Fruit fly (Drosophila melanogaster) whole organism, adult: ENCODE results near the gene CG6912.

Experiments used
- CG11617 ChIP-seq: fragments of 200-800 bp; sonication (Bioruptor generic); optimal IDR thresholded peaks from 2 replicates; lab custom pipeline; 2017; ENCODE audit warnings: mild to moderate bottlenecking, missing biosample characterization, missing genetic modification reagents, missing genetic modification characterization
- CG12768 ChIP-seq: fragments of 200-800 bp; sonication (Bioruptor generic); optimal IDR thresholded peaks from 2 replicates; lab custom pipeline; 2017; ENCODE audit warnings: missing biosample characterization, missing genetic modification characterization, mild to moderate bottlenecking, moderate library complexity, missing genetic modification reagents
- CG14711 ChIP-seq: fragments of 200-800 bp; sonication (Bioruptor generic); optimal IDR thresholded peaks from 2 replicates; lab custom pipeline; 2018; ENCODE audit warnings: missing biosample characterization, mild to moderate bottlenecking, missing genetic modification characterization, moderate library complexity
- CG1620 ChIP-seq: fragments of 200-800 bp; sonication (Bioruptor generic); optimal IDR thresholded peaks from 2 replicates; lab custom pipeline; 2016; ENCODE audit warnings: missing biosample characterization, missing genetic modification characterization
- CG33017 ChIP-seq: fragments of 200-800 bp; sonication (Bioruptor generic); optimal IDR thresholded peaks from 2 replicates; lab custom pipeline; 2018; ENCODE audit warnings: missing biosample characterization, mild to moderate bottlenecking, missing genetic modification characterization, moderate library complexity
- CG5204 ChIP-seq: fragments of 200-800 bp; sonication (Bioruptor generic); optimal IDR thresholded peaks from 2 replicates; lab custom pipeline; 2016; ENCODE audit warnings: missing biosample characterization, missing genetic modification characterization
- CG7045 ChIP-seq: fragments of 200-800 bp; sonication (Bioruptor generic); optimal IDR thresholded peaks from 2 replicates; lab custom pipeline; 2017; ENCODE audit warnings: missing biosample characterization, mild to moderate bottlenecking, missing genetic modification characterization
- CG7101 ChIP-seq: fragments of 200-800 bp; sonication (Bioruptor generic); optimal IDR thresholded peaks from 2 replicates; lab custom pipeline; 2018; ENCODE audit warnings: missing biosample characterization, mild to moderate bottlenecking, missing genetic modification characterization, moderate library complexity
- Clk ChIP-seq: fragments of 200-800 bp; sonication (Bioruptor generic); optimal IDR thresholded peaks from 2 replicates; lab custom pipeline; 2017; ENCODE audit warnings: missing biosample characterization, missing genetic modification characterization
- Hr96 ChIP-seq: fragments of 200-800 bp; sonication (Bioruptor generic); optimal IDR thresholded peaks from 2 replicates; lab custom pipeline; 2016; ENCODE audit warnings: missing biosample characterization, missing genetic modification characterization
- kay ChIP-seq: fragments of 200-800 bp; sonication (Bioruptor generic); peaks from one replicate; lab custom pipeline; 2016; ENCODE audit warnings: missing biosample characterization, missing genetic modification characterization, borderline replicate concordance
- ovo ChIP-seq: fragments of 200-800 bp; sonication (Bioruptor generic); optimal IDR thresholded peaks from 2 replicates; lab custom pipeline; 2016; ENCODE audit warnings: missing biosample characterization, missing genetic modification characterization
- pad ChIP-seq: fragments of 200-800 bp; sonication (Bioruptor generic); optimal IDR thresholded peaks from 3 replicates; lab custom pipeline; 2017; ENCODE audit warnings: missing biosample characterization, missing genetic modification characterization, mild to moderate bottlenecking, moderate library complexity, missing genetic modification reagents
- tj ChIP-seq: fragments of 200-800 bp; sonication (Bioruptor generic); optimal IDR thresholded peaks from 3 replicates; lab custom pipeline; 2017; ENCODE audit warnings: missing biosample characterization, mild to moderate bottlenecking, missing genetic modification characterization, moderate library complexity

DNA sequence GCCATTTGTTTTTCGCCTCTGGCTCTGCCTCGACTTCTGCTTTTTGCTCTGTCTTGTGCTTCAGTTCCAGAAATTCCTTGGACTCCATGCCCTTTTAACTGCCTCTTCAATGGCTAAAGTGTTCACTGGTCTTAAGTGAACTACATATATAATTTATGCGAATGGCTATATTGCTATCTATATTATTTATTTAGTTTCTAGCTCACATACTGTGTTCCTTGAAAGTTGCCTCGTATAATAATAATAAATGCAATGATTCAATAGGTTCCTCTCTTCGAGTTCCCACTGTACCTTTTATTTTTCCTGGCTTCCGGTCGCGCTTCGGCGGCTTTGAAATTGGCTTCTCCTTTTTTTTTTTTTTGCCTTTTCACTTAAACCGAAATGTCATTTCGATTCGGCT is 17.1 kb downstream of the CG6912 start:
- TF ChIP-seq CG11617, result no peak
- TF ChIP-seq tj (GFP tag; lab: Kevin White, UChicago), result no peak
- TF ChIP-seq Clk (GFP tag; lab: Kevin White, UChicago), result no peak
- TF ChIP-seq CG7101 (tag; lab: Kevin White, UChicago), result no peak
- no peak for TF ChIP-seq CG5204 (GFP tag; lab: Kevin White, UChicago)
- TF ChIP-seq ovo (GFP tag; lab: Kevin White, UChicago), result no peak
- no peak for TF ChIP-seq pad
- TF ChIP-seq CG7045, result no peak
- TF ChIP-seq CG33017 (tag; lab: Kevin White, UChicago), result no peak
- no peak for TF ChIP-seq kay
- no peak for TF ChIP-seq CG1620 (GFP tag; lab: Kevin White, UChicago)
- TF ChIP-seq Hr96 (GFP tag; lab: Kevin White, UChicago), result no peak
- TF ChIP-seq CG12768, result no peak
- TF ChIP-seq CG14711 (tag; lab: Kevin White, UChicago), result no peak
